Worm (Caenorhabditis elegans) whole organism, mixed stage, embryonic: Measurements from ENCODE around the gene ZK666.12.

ENCODE experiments used
- blmp-1 ChIP-seq: fragments of 150-350 bp; optimal IDR thresholded peaks from 2 replicates; lab custom pipeline; 2014; ENCODE audit warnings: missing biosample characterization, missing genetic modification characterization
- ceh-83 ChIP-seq: fragments of 200-800 bp; sonication (Bioruptor generic); optimal IDR thresholded peaks from 2 replicates; lab custom pipeline; 2018; ENCODE audit warnings: mild to moderate bottlenecking, missing genetic modification characterization, missing compliant biosample characterization
- elt-3 ChIP-seq: fragments of 150-350 bp; optimal IDR thresholded peaks from 2 replicates; lab custom pipeline; 2014; ENCODE audit warnings: missing biosample characterization, missing genetic modification characterization
- hlh-1 ChIP-seq: fragments of 150-350 bp; optimal IDR thresholded peaks from 2 replicates; lab custom pipeline; 2014; ENCODE audit warnings: missing biosample characterization, missing genetic modification reagents, missing genetic modification characterization
- mls-2 ChIP-seq: sonication (generic microtip); optimal IDR thresholded peaks from 2 replicates; lab custom pipeline; 2016; ENCODE audit warnings: mild to moderate bottlenecking, missing genetic modification characterization, moderate library complexity, missing compliant biosample characterization
- nhr-237 ChIP-seq: fragments of 150-350 bp; optimal IDR thresholded peaks from 2 replicates; lab custom pipeline; 2014; ENCODE audit warnings: missing biosample characterization, missing genetic modification characterization
- nhr-28 ChIP-seq: fragments of 150-350 bp; optimal IDR thresholded peaks from 2 replicates; lab custom pipeline; 2014; ENCODE audit warnings: missing biosample characterization, missing genetic modification characterization
- snpc-4 ChIP-seq: fragments of 150-350 bp; optimal IDR thresholded peaks from 2 replicates; lab custom pipeline; 2014; ENCODE audit warnings: missing biosample characterization, missing genetic modification characterization
- unc-39 ChIP-seq: fragments of 150-350 bp; optimal IDR thresholded peaks from 2 replicates; lab custom pipeline; 2014; ENCODE audit warnings: missing biosample characterization, missing genetic modification characterization
- ztf-11 ChIP-seq: fragments of 150-350 bp; optimal IDR thresholded peaks from 2 replicates; lab custom pipeline; 2014; ENCODE audit warnings: missing biosample characterization, missing genetic modification characterization

ce11 chrII:10523583-10523982 is 27.6 kb downstream of the ZK666.12 start, which contains the start of gene F59B10.5:
- TF ChIP-seq hlh-1 (tag; lab: Kevin White, UChicago), result no peak
- no peak for TF ChIP-seq snpc-4 (tag; lab: Kevin White, UChicago)
- TF ChIP-seq elt-3, result no peak
- TF ChIP-seq ztf-11 (tag; lab: Kevin White, UChicago), result no peak
- no peak for TF ChIP-seq nhr-28
- no peak for TF ChIP-seq ceh-83
- TF ChIP-seq unc-39, result no peak
- TF ChIP-seq nhr-237, result no peak
- no peak for TF ChIP-seq blmp-1
- TF ChIP-seq mls-2 (tag; lab: Kevin White, UChicago), result no peak
